Worm (Caenorhabditis elegans) whole organism, late embryonic: ENCODE data around the gene tmed-4.
"Not testable (repeated sequence)": the region's sequence is repeated elsewhere in the genome, so short reads cannot be mapped to it uniquely, and the experiment has no call there.

Experiments used
- C08G9.2 ChIP-seq: sonication (generic microtip); optimal IDR thresholded peaks from 2 replicates; lab custom pipeline; 2016; ENCODE audit warnings: mild to moderate bottlenecking, missing genetic modification characterization, moderate library complexity, missing compliant biosample characterization
- K02D7.2 ChIP-seq: sonication (generic microtip); optimal IDR thresholded peaks from 2 replicates; lab custom pipeline; 2017; ENCODE audit warnings: mild to moderate bottlenecking, missing genetic modification characterization, missing compliant biosample characterization
- Y22D7AL.16 ChIP-seq: sonication (generic microtip); optimal IDR thresholded peaks from 2 replicates; lab custom pipeline; 2016; ENCODE audit warnings: missing genetic modification characterization, missing compliant biosample characterization
- ama-1 ChIP-seq: fragments of 150-350 bp; optimal IDR thresholded peaks from 2 replicates; lab custom pipeline; 2014
- ceh-18 ChIP-seq: sonication (generic microtip); optimal IDR thresholded peaks from 2 replicates; lab custom pipeline; 2016; ENCODE audit warnings: missing genetic modification characterization, missing compliant biosample characterization
- ceh-22 ChIP-seq: sonication (generic microtip); optimal IDR thresholded peaks from 2 replicates; lab custom pipeline; 2017; ENCODE audit warnings: missing biosample characterization, missing genetic modification characterization
- ceh-24 ChIP-seq: sonication (generic microtip); optimal IDR thresholded peaks from 2 replicates; lab custom pipeline; 2016; ENCODE audit warnings: mild to moderate bottlenecking, missing genetic modification characterization, missing compliant biosample characterization
- ceh-30 ChIP-seq: fragments of 150-350 bp; optimal IDR thresholded peaks from 2 replicates; lab custom pipeline; 2014; ENCODE audit warnings: missing biosample characterization, missing genetic modification characterization
- ceh-48 ChIP-seq: sonication (generic microtip); optimal IDR thresholded peaks from 2 replicates; lab custom pipeline; 2016; ENCODE audit warnings: missing genetic modification characterization, inconsistent platforms, missing compliant biosample characterization
- ceh-6 ChIP-seq: fragments of 200-800 bp; sonication (Bioruptor generic); optimal IDR thresholded peaks from 2 replicates; lab custom pipeline; 2018; ENCODE audit warnings: mild to moderate bottlenecking, missing genetic modification characterization, missing compliant biosample characterization
- ceh-9 ChIP-seq: sonication (generic microtip); optimal IDR thresholded peaks from 2 replicates; lab custom pipeline; 2016; ENCODE audit warnings: mild to moderate bottlenecking, missing genetic modification characterization, inconsistent platforms, missing compliant biosample characterization
- dmd-4 ChIP-seq: sonication (generic microtip); optimal IDR thresholded peaks from 2 replicates; lab custom pipeline; 2016; ENCODE audit warnings: borderline replicate concordance, missing genetic modification characterization, missing compliant biosample characterization
- elt-2 ChIP-seq: sonication (generic microtip); optimal IDR thresholded peaks from 2 replicates; lab custom pipeline; 2016; ENCODE audit warnings: missing genetic modification reagents, missing genetic modification characterization, missing compliant biosample characterization
- ets-4 ChIP-seq: sonication (generic microtip); optimal IDR thresholded peaks from 2 replicates; lab custom pipeline; 2016; ENCODE audit warnings: missing genetic modification characterization, missing compliant biosample characterization
- eyg-1 ChIP-seq: sonication (generic microtip); optimal IDR thresholded peaks from 2 replicates; lab custom pipeline; 2016; ENCODE audit warnings: missing genotype, missing genetic modification characterization, missing compliant biosample characterization
- fax-1 ChIP-seq: sonication (generic microtip); optimal IDR thresholded peaks from 2 replicates; lab custom pipeline; 2016; ENCODE audit warnings: missing genotype, missing genetic modification characterization, missing compliant biosample characterization
- hlh-15 ChIP-seq: sonication (generic microtip); optimal IDR thresholded peaks from 2 replicates; lab custom pipeline; 2016; ENCODE audit warnings: missing genetic modification characterization, missing compliant biosample characterization
- hlh-30 ChIP-seq: sonication (generic microtip); optimal IDR thresholded peaks from 2 replicates; lab custom pipeline; 2017; ENCODE audit warnings: antibody characterized with exemption, missing genetic modification characterization, missing compliant biosample characterization; ENCODE audit not compliant: insufficient read depth
- hlh-8 ChIP-seq: sonication (generic microtip); optimal IDR thresholded peaks from 2 replicates; lab custom pipeline; 2016; ENCODE audit warnings: missing genotype, missing genetic modification characterization, missing compliant biosample characterization
- lin-11 ChIP-seq: fragments of 200-800 bp; sonication (Bioruptor generic); optimal IDR thresholded peaks from 2 replicates; lab custom pipeline; 2018; ENCODE audit warnings: mild to moderate bottlenecking, missing genetic modification characterization, missing compliant biosample characterization
- mec-3 ChIP-seq: sonication (generic microtip); optimal IDR thresholded peaks from 2 replicates; lab custom pipeline; 2016; ENCODE audit warnings: borderline replicate concordance, missing genetic modification characterization, missing compliant biosample characterization
- npax-4 ChIP-seq: sonication (generic microtip); optimal IDR thresholded peaks from 2 replicates; lab custom pipeline; 2016; ENCODE audit warnings: missing genetic modification characterization, missing compliant biosample characterization
- pat-9 ChIP-seq: fragments of 200-800 bp; sonication (Bioruptor generic); optimal IDR thresholded peaks from 2 replicates; lab custom pipeline; 2018; ENCODE audit warnings: mild to moderate bottlenecking, missing genetic modification characterization, moderate library complexity, missing compliant biosample characterization
- pha-4 ChIP-seq: fragments of 150-350 bp; optimal IDR thresholded peaks from 2 replicates; lab custom pipeline; 2018; ENCODE audit warnings: missing biosample characterization, missing genetic modification reagents, missing genetic modification characterization
- ref-2 ChIP-seq: sonication (generic microtip); optimal IDR thresholded peaks from 2 replicates; lab custom pipeline; 2016; ENCODE audit warnings: missing genetic modification characterization, missing compliant biosample characterization
- sox-2 ChIP-seq: fragments of 200-800 bp; sonication (Bioruptor generic); IDR thresholded peaks from 2 replicates; pipeline ENCODE4 v1.3.6; 2022; ENCODE audit warnings: missing genetic modification reagents, missing genetic modification characterization, missing compliant biosample characterization
- syd-9 ChIP-seq: sonication (generic microtip); optimal IDR thresholded peaks from 2 replicates; lab custom pipeline; 2016; ENCODE audit warnings: mild to moderate bottlenecking, missing genetic modification characterization, moderate library complexity, missing compliant biosample characterization
- tbx-2 ChIP-seq: sonication (generic microtip); optimal IDR thresholded peaks from 2 replicates; lab custom pipeline; 2016; ENCODE audit warnings: missing genetic modification characterization, missing compliant biosample characterization
- ttx-3 ChIP-seq: sonication (generic microtip); optimal IDR thresholded peaks from 2 replicates; lab custom pipeline; 2016; ENCODE audit warnings: missing genetic modification reagents, missing genetic modification characterization, missing compliant biosample characterization
- unc-3 ChIP-seq, 2 experiments: fragments of 200-800 bp in 1 of 2; sonication (Bioruptor generic) in 1 of 2; sonication (generic microtip) in 1 of 2; conservative IDR thresholded peaks in 1 of 2; optimal IDR thresholded peaks in 1 of 2; 2 replicates each; pipeline versions ENCODE4 v1.3.6 to Lab custom; 2016 to 2022; ENCODE audit warnings: missing compliant biosample characterization in 2 of 2, missing genetic modification characterization in 2 of 2, missing genetic modification reagents in 1 of 2
- unc-42 ChIP-seq: sonication (generic microtip); optimal IDR thresholded peaks from 2 replicates; lab custom pipeline; 2016; ENCODE audit warnings: missing genotype, missing genetic modification characterization, missing compliant biosample characterization
- unc-86 ChIP-seq: sonication (generic microtip); optimal IDR thresholded peaks from 2 replicates; lab custom pipeline; 2016; ENCODE audit warnings: missing genetic modification characterization, missing compliant biosample characterization
- zip-5 ChIP-seq: sonication (generic microtip); optimal IDR thresholded peaks from 2 replicates; lab custom pipeline; 2016; ENCODE audit warnings: missing genetic modification characterization, missing compliant biosample characterization

tmed-4 gene

DNA sequence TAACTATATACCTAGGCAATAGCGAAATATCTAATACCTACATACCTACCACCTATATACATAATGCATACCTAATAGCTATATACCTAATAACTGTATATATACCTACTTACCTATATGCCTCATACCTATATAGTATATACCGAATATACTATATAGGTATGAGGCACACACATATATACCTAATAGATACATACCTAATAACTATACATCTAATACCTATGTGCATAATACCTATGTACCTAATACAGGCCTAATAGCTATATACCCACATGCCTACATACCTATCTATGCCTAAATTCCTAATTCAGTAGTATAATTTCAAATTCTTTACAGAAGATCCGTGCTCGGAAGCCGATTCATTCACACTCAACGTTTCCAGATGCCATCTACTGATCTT, 5.6 kb upstream of the tmed-4 start:
- no peak for TF ChIP-seq npax-4 (tag; lab: Kevin White, UChicago)

DNA sequence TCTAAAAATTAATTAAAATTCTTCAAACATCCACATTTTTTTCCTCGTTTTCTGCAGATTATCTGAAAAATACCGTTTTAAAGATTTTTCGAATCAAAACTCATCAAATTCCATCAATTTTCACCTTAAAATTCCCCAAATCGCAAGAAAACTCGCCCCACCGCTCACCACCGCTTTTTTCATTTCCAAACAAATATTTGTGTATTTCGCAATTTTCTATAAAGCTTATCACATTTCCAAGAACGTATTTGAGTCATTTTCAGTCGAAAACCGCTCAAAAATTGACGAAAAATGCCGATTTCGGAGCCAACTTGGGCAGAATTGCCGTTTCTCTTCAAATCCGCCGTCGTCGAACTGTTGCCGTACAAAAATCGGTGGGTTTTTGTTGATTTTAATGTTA, 828 bp upstream of the tmed-4 start, which contains the start of gene Y60A3A.8:
Y60A3A.8 (plus strand) TSS at position 258 of the 400 bp plus-strand sequence.
- TF ChIP-seq ama-1 (lab: Kevin White, UChicago); hlh-15 (tag; lab: Kevin White, UChicago); fax-1: not testable (repeated sequence)

DNA sequence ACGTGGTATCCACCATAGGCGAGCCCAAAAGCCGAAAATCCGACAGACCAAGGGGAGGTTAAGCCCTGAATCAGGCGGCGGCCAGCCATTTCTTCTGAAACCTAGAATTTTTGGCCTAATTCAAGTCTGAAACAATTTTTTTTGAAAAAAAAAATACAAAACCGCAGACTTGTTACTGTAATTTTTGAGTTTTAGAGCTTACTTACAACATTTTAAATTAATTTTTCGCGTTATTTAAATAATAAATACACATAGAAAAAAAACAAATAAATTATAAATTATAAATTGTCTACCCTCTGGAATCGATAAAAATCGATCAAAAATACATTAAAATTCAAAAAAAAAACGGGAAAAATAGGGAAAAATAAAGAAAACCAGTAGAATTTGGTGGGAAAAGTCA, 2.4 kb downstream of the tmed-4 start, which contains the start of gene dhs-24:
dhs-24 (minus strand) TSS at position 101 of the 400 bp plus-strand sequence.
- TF ChIP-seq ceh-18 (no peak), pha-4 (tag; lab: Kevin White, UChicago) (no peak), ets-4 (tag; lab: Kevin White, UChicago) (no peak)

DNA sequence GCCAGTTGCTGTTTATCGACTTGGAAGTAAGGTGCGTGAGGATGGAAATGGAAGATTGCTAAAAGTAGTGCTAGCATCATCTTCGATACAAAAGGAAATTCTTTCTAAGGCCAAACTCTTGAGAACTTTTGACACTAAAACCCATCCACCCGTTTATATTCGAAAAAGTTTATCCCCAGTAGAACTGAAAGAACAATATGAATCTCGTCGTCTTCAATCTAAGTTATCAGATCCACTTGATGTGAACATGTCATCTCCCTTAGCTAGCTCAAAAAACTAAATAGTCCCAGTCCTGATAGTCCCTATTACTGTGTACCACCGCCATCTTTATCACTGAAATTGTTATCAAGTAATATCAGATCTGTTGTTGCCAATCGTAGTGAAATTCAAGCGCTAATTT, 11.9 kb downstream of the tmed-4 start:
- no peak for TF ChIP-seq ttx-3 (tag; lab: Kevin White, UChicago)
- no peak for TF ChIP-seq ref-2
- TF ChIP-seq C08G9.2: no peak
- TF ChIP-seq ceh-48 (tag; lab: Kevin White, UChicago): no peak
- TF ChIP-seq Y22D7AL.16: no peak
- no peak for TF ChIP-seq unc-3 (GFP tag; conservative IDR thresholded peaks at IDR 0.05; lab: Robert Waterston, UW)
- TF ChIP-seq unc-3 (tag; optimal IDR thresholded peaks at IDR 0.05; lab: Kevin White, UChicago): no peak
- TF ChIP-seq pha-4 (tag; lab: Kevin White, UChicago): no peak
- TF ChIP-seq fax-1: no peak
- no peak for TF ChIP-seq tbx-2 (tag; lab: Kevin White, UChicago)
- no peak for TF ChIP-seq ceh-9 (tag; lab: Kevin White, UChicago)
- no peak for TF ChIP-seq ceh-30 (tag; lab: Kevin White, UChicago)
- TF ChIP-seq hlh-15 (tag; lab: Kevin White, UChicago): no peak
- TF ChIP-seq sox-2: no peak
- no peak for TF ChIP-seq mec-3 (tag; lab: Kevin White, UChicago)
- TF ChIP-seq zip-5 (tag; lab: Kevin White, UChicago): no peak
- no peak for TF ChIP-seq K02D7.2 (tag; lab: Kevin White, UChicago)
- TF ChIP-seq elt-2 (tag; lab: Kevin White, UChicago): no peak
- no peak for TF ChIP-seq hlh-8 (tag; lab: Kevin White, UChicago)

DNA sequence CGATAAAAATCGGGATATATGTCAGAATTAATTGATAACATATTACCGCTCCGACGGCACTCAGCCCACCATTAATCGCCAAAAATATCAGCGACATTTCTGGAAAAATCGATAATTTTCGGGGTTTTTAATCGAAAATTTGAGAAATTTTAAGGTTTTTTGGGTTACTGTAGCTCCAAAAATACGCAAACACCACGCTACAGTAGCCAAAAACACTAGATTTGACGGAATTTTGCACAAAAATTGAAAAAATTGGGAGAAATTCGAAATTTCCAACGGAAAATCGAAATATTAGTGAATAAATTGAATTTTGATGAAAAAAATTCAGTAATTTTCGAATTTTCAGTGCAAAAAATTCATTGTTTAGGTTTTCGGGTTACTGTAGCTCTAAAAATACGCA, 14.7 kb downstream of the tmed-4 start, which contains the start of gene algn-7:
algn-7 (minus strand) TSS at position 101 of the 400 bp plus-strand sequence.
- TF ChIP-seq unc-86 (tag; lab: Kevin White, UChicago) (no peak), ceh-22 (tag; lab: Kevin White, UChicago) (no peak), ets-4 (tag; lab: Kevin White, UChicago) (no peak), ceh-18 (no peak), pat-9 (tag; lab: Kevin White, UChicago) (no peak), ceh-24 (no peak), elt-2 (tag; lab: Kevin White, UChicago) (no peak), hlh-30 (tag; lab: Kevin White, UChicago) (no peak), ceh-6 (no peak), ceh-30 (tag; lab: Kevin White, UChicago) (no peak), syd-9 (tag; lab: Kevin White, UChicago) (no peak), lin-11 (no peak), eyg-1 (tag; lab: Kevin White, UChicago) (no peak)

DNA sequence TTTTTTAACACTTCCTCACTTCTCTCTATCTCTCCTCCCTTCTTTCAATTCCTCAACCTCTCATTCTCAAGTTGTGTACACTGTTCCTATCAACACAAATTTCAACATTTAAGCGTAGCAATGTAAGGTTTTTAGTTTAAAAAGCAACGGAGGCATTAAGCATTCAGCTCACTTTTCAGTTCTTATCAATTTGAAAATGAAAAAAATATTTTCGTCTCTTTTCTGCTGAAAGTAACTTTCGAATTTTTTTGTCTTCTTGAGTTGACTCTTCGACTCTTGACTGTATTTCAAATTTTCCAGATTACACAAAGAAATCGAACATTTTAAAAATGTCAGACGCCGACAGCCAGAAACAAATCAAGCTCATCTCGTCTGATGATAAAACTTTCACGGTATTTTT, 25.0 kb downstream of the tmed-4 start, which contains the start of gene skr-4:
skr-4 (plus strand) TSS at position 301 of the 400 bp plus-strand sequence.
- TF ChIP-seq dmd-4 (no peak), unc-42 (tag; lab: Kevin White, UChicago) (no peak), zip-5 (tag; lab: Kevin White, UChicago) (no peak)
